Worm (Caenorhabditis elegans) whole organism, late embryonic: Measurements from ENCODE around the gene F58E6.5.

Experiments
- C38D4.7 ChIP-seq: fragments of 200-800 bp; sonication (Bioruptor generic); optimal IDR thresholded peaks from 2 replicates; lab custom pipeline; 2018; ENCODE audit warnings: mild to moderate bottlenecking, missing genetic modification characterization, moderate library complexity, missing compliant biosample characterization
- F13H6.1 ChIP-seq: sonication (generic microtip); optimal IDR thresholded peaks from 2 replicates; lab custom pipeline; 2016; ENCODE audit warnings: missing genetic modification characterization, missing compliant biosample characterization
- K09A11.1 ChIP-seq: sonication (generic microtip); optimal IDR thresholded peaks from 2 replicates; lab custom pipeline; 2017; ENCODE audit warnings: antibody characterized with exemption, mild to moderate bottlenecking, missing genetic modification characterization, missing compliant biosample characterization; ENCODE audit not compliant: insufficient read depth
- T23F11.4 ChIP-seq: fragments of 200-800 bp; sonication (Bioruptor generic); optimal IDR thresholded peaks from 2 replicates; lab custom pipeline; 2018; ENCODE audit warnings: mild to moderate bottlenecking, missing genetic modification characterization, missing compliant biosample characterization
- Y22D7AL.16 ChIP-seq: sonication (generic microtip); optimal IDR thresholded peaks from 2 replicates; lab custom pipeline; 2016; ENCODE audit warnings: missing genetic modification characterization, missing compliant biosample characterization
- ama-1 ChIP-seq: fragments of 150-350 bp; optimal IDR thresholded peaks from 2 replicates; lab custom pipeline; 2014
- ceh-18 ChIP-seq: sonication (generic microtip); optimal IDR thresholded peaks from 2 replicates; lab custom pipeline; 2016; ENCODE audit warnings: missing genetic modification characterization, missing compliant biosample characterization
- ceh-19 ChIP-seq: fragments of 200-800 bp; sonication (Bioruptor generic); optimal IDR thresholded peaks from 2 replicates; lab custom pipeline; 2018; ENCODE audit warnings: mild to moderate bottlenecking, missing genetic modification characterization, missing compliant biosample characterization
- ceh-2 ChIP-seq: sonication (generic microtip); optimal IDR thresholded peaks from 2 replicates; lab custom pipeline; 2016; ENCODE audit warnings: missing genotype, missing genetic modification characterization, missing compliant biosample characterization
- ceh-22 ChIP-seq: sonication (generic microtip); optimal IDR thresholded peaks from 2 replicates; lab custom pipeline; 2017; ENCODE audit warnings: missing biosample characterization, missing genetic modification characterization
- ceh-31 ChIP-seq: sonication (generic microtip); optimal IDR thresholded peaks from 2 replicates; lab custom pipeline; 2016; ENCODE audit warnings: missing genetic modification characterization, missing compliant biosample characterization
- ceh-34 ChIP-seq: sonication (generic microtip); optimal IDR thresholded peaks from 2 replicates; lab custom pipeline; 2016; ENCODE audit warnings: mild to moderate bottlenecking, missing genetic modification characterization, missing compliant biosample characterization
- ceh-45 ChIP-seq: fragments of 200-800 bp; sonication (Bioruptor generic); IDR thresholded peaks from 2 replicates; pipeline ENCODE4 v1.3.6; 2022; ENCODE audit warnings: missing genetic modification reagents, missing genetic modification characterization, missing compliant biosample characterization
- ceh-48 ChIP-seq: sonication (generic microtip); optimal IDR thresholded peaks from 2 replicates; lab custom pipeline; 2016; ENCODE audit warnings: missing genetic modification characterization, inconsistent platforms, missing compliant biosample characterization
- che-1 ChIP-seq: sonication (generic microtip); optimal IDR thresholded peaks from 2 replicates; lab custom pipeline; 2016; ENCODE audit warnings: mild to moderate bottlenecking, missing genetic modification characterization, missing compliant biosample characterization
- dmd-4 ChIP-seq: sonication (generic microtip); optimal IDR thresholded peaks from 2 replicates; lab custom pipeline; 2016; ENCODE audit warnings: borderline replicate concordance, missing genetic modification characterization, missing compliant biosample characterization
- elt-2 ChIP-seq: sonication (generic microtip); optimal IDR thresholded peaks from 2 replicates; lab custom pipeline; 2016; ENCODE audit warnings: missing genetic modification reagents, missing genetic modification characterization, missing compliant biosample characterization
- elt-4 ChIP-seq: sonication (generic microtip); optimal IDR thresholded peaks from 2 replicates; lab custom pipeline; 2016; ENCODE audit warnings: missing genetic modification characterization, missing compliant biosample characterization
- ets-4 ChIP-seq: sonication (generic microtip); optimal IDR thresholded peaks from 2 replicates; lab custom pipeline; 2016; ENCODE audit warnings: missing genetic modification characterization, missing compliant biosample characterization
- eyg-1 ChIP-seq: sonication (generic microtip); optimal IDR thresholded peaks from 2 replicates; lab custom pipeline; 2016; ENCODE audit warnings: missing genotype, missing genetic modification characterization, missing compliant biosample characterization
- fax-1 ChIP-seq: sonication (generic microtip); optimal IDR thresholded peaks from 2 replicates; lab custom pipeline; 2016; ENCODE audit warnings: missing genotype, missing genetic modification characterization, missing compliant biosample characterization
- fkh-10 ChIP-seq: fragments of 150-350 bp; optimal IDR thresholded peaks from 2 replicates; lab custom pipeline; 2014; ENCODE audit warnings: missing biosample characterization, missing genetic modification reagents, missing genetic modification characterization
- fkh-6 ChIP-seq: sonication (generic microtip); optimal IDR thresholded peaks from 2 replicates; lab custom pipeline; 2016; ENCODE audit warnings: missing genetic modification characterization, missing compliant biosample characterization
- hlh-13 ChIP-seq: fragments of 200-800 bp; sonication (Bioruptor generic); optimal IDR thresholded peaks from 2 replicates; lab custom pipeline; 2018; ENCODE audit warnings: mild to moderate bottlenecking, missing genetic modification characterization, missing compliant biosample characterization
- hlh-15 ChIP-seq: sonication (generic microtip); optimal IDR thresholded peaks from 2 replicates; lab custom pipeline; 2016; ENCODE audit warnings: missing genetic modification characterization, missing compliant biosample characterization
- hlh-8 ChIP-seq: sonication (generic microtip); optimal IDR thresholded peaks from 2 replicates; lab custom pipeline; 2016; ENCODE audit warnings: missing genotype, missing genetic modification characterization, missing compliant biosample characterization
- lin-11 ChIP-seq: fragments of 200-800 bp; sonication (Bioruptor generic); optimal IDR thresholded peaks from 2 replicates; lab custom pipeline; 2018; ENCODE audit warnings: mild to moderate bottlenecking, missing genetic modification characterization, missing compliant biosample characterization
- madf-2 ChIP-seq: sonication (generic microtip); optimal IDR thresholded peaks from 2 replicates; lab custom pipeline; 2017; ENCODE audit warnings: missing genetic modification characterization, missing compliant biosample characterization
- nfya-1 ChIP-seq: sonication (generic microtip); optimal IDR thresholded peaks from 2 replicates; lab custom pipeline; 2017; ENCODE audit warnings: missing genetic modification characterization, mild to moderate bottlenecking, missing compliant biosample characterization, antibody characterized with exemption, moderate library complexity
- nhr-11 ChIP-seq: fragments of 150-350 bp; optimal IDR thresholded peaks from 2 replicates; lab custom pipeline; 2014; ENCODE audit warnings: missing biosample characterization, missing genetic modification characterization
- npax-4 ChIP-seq: sonication (generic microtip); optimal IDR thresholded peaks from 2 replicates; lab custom pipeline; 2016; ENCODE audit warnings: missing genetic modification characterization, missing compliant biosample characterization
- odd-2 ChIP-seq: sonication (generic microtip); optimal IDR thresholded peaks from 2 replicates; lab custom pipeline; 2017; ENCODE audit warnings: antibody characterized with exemption, mild to moderate bottlenecking, missing genetic modification characterization, missing compliant biosample characterization
- pag-3 ChIP-seq: sonication (generic microtip); optimal IDR thresholded peaks from 2 replicates; lab custom pipeline; 2016; ENCODE audit warnings: missing compliant biosample characterization, missing genetic modification characterization, borderline replicate concordance
- pax-1 ChIP-seq: fragments of 150-350 bp; optimal IDR thresholded peaks from 2 replicates; lab custom pipeline; 2014; ENCODE audit warnings: missing biosample characterization, missing genetic modification characterization
- pha-2 ChIP-seq: sonication (generic microtip); optimal IDR thresholded peaks from 2 replicates; lab custom pipeline; 2017; ENCODE audit warnings: mild to moderate bottlenecking, missing genetic modification characterization, missing compliant biosample characterization
- pha-4 ChIP-seq: fragments of 150-350 bp; optimal IDR thresholded peaks from 2 replicates; lab custom pipeline; 2018; ENCODE audit warnings: missing biosample characterization, missing genetic modification reagents, missing genetic modification characterization
- sox-2 ChIP-seq: fragments of 200-800 bp; sonication (Bioruptor generic); IDR thresholded peaks from 2 replicates; pipeline ENCODE4 v1.3.6; 2022; ENCODE audit warnings: missing genetic modification reagents, missing genetic modification characterization, missing compliant biosample characterization
- syd-9 ChIP-seq: sonication (generic microtip); optimal IDR thresholded peaks from 2 replicates; lab custom pipeline; 2016; ENCODE audit warnings: mild to moderate bottlenecking, missing genetic modification characterization, moderate library complexity, missing compliant biosample characterization
- tbx-2 ChIP-seq: sonication (generic microtip); optimal IDR thresholded peaks from 2 replicates; lab custom pipeline; 2016; ENCODE audit warnings: missing genetic modification characterization, missing compliant biosample characterization
- unc-3 ChIP-seq, 2 experiments: fragments of 200-800 bp in 1 of 2; sonication (Bioruptor generic) in 1 of 2; sonication (generic microtip) in 1 of 2; conservative IDR thresholded peaks in 1 of 2; optimal IDR thresholded peaks in 1 of 2; 2 replicates each; pipeline versions ENCODE4 v1.3.6 to Lab custom; 2016 to 2022; ENCODE audit warnings: missing compliant biosample characterization in 2 of 2, missing genetic modification characterization in 2 of 2, missing genetic modification reagents in 1 of 2
- unc-42 ChIP-seq: sonication (generic microtip); optimal IDR thresholded peaks from 2 replicates; lab custom pipeline; 2016; ENCODE audit warnings: missing genotype, missing genetic modification characterization, missing compliant biosample characterization
- unc-55 ChIP-seq: sonication (generic microtip); optimal IDR thresholded peaks from 2 replicates; lab custom pipeline; 2017; ENCODE audit warnings: missing biosample characterization, missing genetic modification reagents, missing genetic modification characterization
- unc-86 ChIP-seq: sonication (generic microtip); optimal IDR thresholded peaks from 2 replicates; lab custom pipeline; 2016; ENCODE audit warnings: missing genetic modification characterization, missing compliant biosample characterization
- zip-5 ChIP-seq: sonication (generic microtip); optimal IDR thresholded peaks from 2 replicates; lab custom pipeline; 2016; ENCODE audit warnings: missing genetic modification characterization, missing compliant biosample characterization
- ztf-16 ChIP-seq: sonication (generic microtip); optimal IDR thresholded peaks from 2 replicates; lab custom pipeline; 2017; ENCODE audit warnings: missing genetic modification characterization, missing compliant biosample characterization

F58E6.5 gene

DNA sequence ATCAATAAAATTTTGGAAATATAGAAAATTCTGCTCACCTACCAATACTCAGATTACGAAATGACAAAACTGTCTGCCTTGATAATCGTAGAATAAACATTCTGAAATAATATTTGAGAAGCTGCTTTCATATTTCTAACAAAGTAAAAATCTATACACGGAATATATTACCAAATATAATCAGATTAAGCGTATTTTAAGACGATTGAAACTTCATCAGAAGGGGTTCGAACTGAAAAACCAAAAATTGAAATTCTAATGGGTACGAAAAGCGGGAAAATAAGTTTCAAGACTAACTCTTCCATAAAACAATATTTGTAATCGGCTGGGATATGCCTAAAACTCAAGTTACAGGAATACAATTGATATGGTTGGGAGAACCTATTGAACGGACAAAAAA is 25.1 kb upstream of the F58E6.5 start, which contains the start of gene F46B6.4:
F46B6.4 (minus strand) TSS at position 101 of the 400 bp plus-strand sequence.
- TF ChIP-seq pha-2 (tag; lab: Kevin White, UChicago) = no peak
- no peak for TF ChIP-seq pag-3
- TF ChIP-seq ceh-34 = no peak
- no peak for TF ChIP-seq madf-2 (tag; lab: Kevin White, UChicago)
- TF ChIP-seq fkh-10 (GFP tag; lab: Kevin White, UChicago) = no peak
- no peak for TF ChIP-seq eyg-1 (tag; lab: Kevin White, UChicago)
- no peak for TF ChIP-seq npax-4
- TF ChIP-seq lin-11 (tag; lab: Kevin White, UChicago) = no peak
- no peak for TF ChIP-seq odd-2
- no peak for TF ChIP-seq K09A11.1 (tag; lab: Kevin White, UChicago)
- TF ChIP-seq elt-2 (tag; lab: Kevin White, UChicago) = no peak
- no peak for TF ChIP-seq nfya-1 (tag; lab: Kevin White, UChicago)
- no peak for TF ChIP-seq syd-9
- no peak for TF ChIP-seq zip-5
- TF ChIP-seq ceh-22 (tag; lab: Kevin White, UChicago) = no peak
- TF ChIP-seq ets-4 (tag; lab: Kevin White, UChicago) = no peak
- no peak for TF ChIP-seq F13H6.1 (tag; lab: Kevin White, UChicago)
- TF ChIP-seq dmd-4 (tag; lab: Kevin White, UChicago) = no peak
- no peak for TF ChIP-seq unc-42 (tag; lab: Kevin White, UChicago)
- no peak for TF ChIP-seq tbx-2

DNA sequence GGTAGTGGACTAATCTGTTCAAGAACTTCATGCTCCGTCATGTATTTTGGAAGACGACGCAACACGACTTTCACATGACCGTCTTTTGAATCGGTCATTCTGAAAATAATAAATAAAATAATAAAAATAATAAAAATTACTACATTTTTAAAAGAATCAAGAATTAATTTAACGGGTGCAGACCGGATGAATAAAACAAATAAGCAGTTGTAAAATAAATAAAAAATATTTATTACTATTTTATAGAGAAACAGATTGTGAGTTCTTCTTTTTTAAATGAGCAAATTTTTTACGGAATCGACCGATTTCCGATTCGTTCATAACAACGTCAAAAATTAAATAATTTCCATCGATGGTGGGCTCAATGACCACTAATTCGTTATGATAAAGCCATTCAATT is 23.3 kb upstream of the F58E6.5 start, which contains the start of gene smg-4:
smg-4 (minus strand) TSS at position 101 of the 400 bp plus-strand sequence.
- TF ChIP-seq fax-1 (tag; lab: Kevin White, UChicago) (no peak), hlh-8 (tag; lab: Kevin White, UChicago) (no peak), F13H6.1 (tag; lab: Kevin White, UChicago) (no peak), ama-1 (no peak), unc-3 (GFP tag; conservative IDR thresholded peaks at IDR 0.05; lab: Robert Waterston, UW) (no peak), unc-3 (tag; optimal IDR thresholded peaks at IDR 0.05; lab: Kevin White, UChicago) (no peak), fkh-6 (no peak), ceh-19 (GFP tag; lab: Kevin White, UChicago) (no peak), hlh-15 (no peak), hlh-13 (GFP tag; lab: Kevin White, UChicago) (no peak), unc-55 (no peak), elt-2 (tag; lab: Kevin White, UChicago) (no peak), ceh-45 (GFP tag; lab: Robert Waterston, UW) (no peak), ceh-34 (no peak), T23F11.4 (no peak), pax-1 (tag; lab: Kevin White, UChicago) (no peak), Y22D7AL.16 (tag; lab: Kevin White, UChicago) (no peak)

- TF ChIP-seq unc-3 (GFP tag; conservative IDR thresholded peaks at IDR 0.05; lab: Robert Waterston, UW) (no peak), unc-3 (tag; optimal IDR thresholded peaks at IDR 0.05; lab: Kevin White, UChicago) (no peak), ceh-48 (no peak), elt-4 (tag; lab: Kevin White, UChicago) (no peak), ceh-18 (tag; lab: Kevin White, UChicago) (no peak), ceh-31 (tag; lab: Kevin White, UChicago) (no peak), ztf-16 (tag; lab: Kevin White, UChicago) (no peak), nhr-11 (tag; lab: Kevin White, UChicago) (no peak), che-1 (tag; lab: Kevin White, UChicago) (no peak), unc-86 (tag; lab: Kevin White, UChicago) (no peak), pha-4 (tag; lab: Kevin White, UChicago) (no peak), ceh-2 (tag; lab: Kevin White, UChicago) (no peak), C38D4.7 (GFP tag; lab: Kevin White, UChicago) (no peak), zip-5 (no peak), sox-2 (GFP tag; lab: Robert Waterston, UW) (no peak)
These were observed 21.4 kb upstream of the F58E6.5 start, which contains the start of gene F46B6.12 for ce11 chrV:9775734-9776133. F46B6.12 (minus strand) TSS chrV:9775834.
